Worm (Caenorhabditis elegans) whole organism, L4 larva: Measurements from ENCODE around the gene aakg-3.

Experiments used
- F26F4.8 ChIP-seq: fragments of 200-800 bp; sonication (Bioruptor generic); conservative IDR thresholded peaks from 2 replicates; pipeline ENCODE4 v1.3.6; 2022; ENCODE audit warnings: missing genetic modification characterization, missing compliant biosample characterization
- F37D6.2 ChIP-seq: sonication (generic microtip); optimal IDR thresholded peaks from 2 replicates; lab custom pipeline; 2016; ENCODE audit warnings: mild to moderate bottlenecking, missing genetic modification characterization, missing compliant biosample characterization
- Y48G9A.11 ChIP-seq: fragments of 200-800 bp; sonication (Bioruptor generic); IDR thresholded peaks from 2 replicates; pipeline ENCODE4 v1.3.6; 2022; ENCODE audit warnings: missing genetic modification reagents, missing genetic modification characterization, missing compliant biosample characterization
- aly-2 ChIP-seq: sonication (generic microtip); optimal IDR thresholded peaks from 2 replicates; lab custom pipeline; 2018; ENCODE audit warnings: missing biosample characterization, missing genetic modification characterization
- ama-1 ChIP-seq: fragments of 150-350 bp; optimal IDR thresholded peaks from 2 replicates; lab custom pipeline; 2014; ENCODE audit warnings: inconsistent platforms, mixed read lengths
- arid-1 ChIP-seq: fragments of 200-800 bp; sonication (Bioruptor generic); conservative IDR thresholded peaks from 2 replicates; pipeline ENCODE4 v1.3.6; 2022; ENCODE audit warnings: missing genetic modification reagents, missing genetic modification characterization, missing compliant biosample characterization
- ceh-20 ChIP-seq: fragments of 200-800 bp; sonication (Bioruptor generic); IDR thresholded peaks from 2 replicates; pipeline ENCODE4 v1.3.6; 2022; ENCODE audit warnings: missing genetic modification reagents, missing genetic modification characterization, missing compliant biosample characterization
- ceh-28 ChIP-seq: fragments of 150-350 bp; optimal IDR thresholded peaks from 2 replicates; lab custom pipeline; 2014; ENCODE audit warnings: missing biosample characterization, missing genetic modification reagents, missing genetic modification characterization
- ces-1 ChIP-seq: fragments of 150-350 bp; sonication (generic microtip); optimal IDR thresholded peaks from 4 replicates; lab custom pipeline; 2014; ENCODE audit warnings: missing biosample characterization, missing genetic modification reagents, missing genetic modification characterization
- ctbp-1 ChIP-seq: fragments of 200-800 bp; sonication (Bioruptor generic); IDR thresholded peaks from 2 replicates; pipeline ENCODE4 v1.3.6; 2022; ENCODE audit warnings: missing genetic modification reagents, missing genetic modification characterization, missing compliant biosample characterization
- daf-12 ChIP-seq: fragments of 150-350 bp; optimal IDR thresholded peaks from 2 replicates; lab custom pipeline; 2014; ENCODE audit warnings: missing biosample characterization, missing genetic modification reagents, missing genetic modification characterization
- daf-19 ChIP-seq: fragments of 200-800 bp; sonication (Bioruptor generic); conservative IDR thresholded peaks from 2 replicates; pipeline ENCODE4 v1.3.6; 2022; ENCODE audit warnings: missing genetic modification characterization, missing compliant biosample characterization
- dmd-6 ChIP-seq: fragments of 200-800 bp; sonication (Bioruptor generic); IDR thresholded peaks from 2 replicates; pipeline ENCODE4 v1.3.6; 2022; ENCODE audit warnings: missing genetic modification reagents, missing genetic modification characterization, missing compliant biosample characterization
- dmd-9 ChIP-seq: fragments of 200-800 bp; sonication (Bioruptor generic); IDR thresholded peaks from 2 replicates; pipeline ENCODE4 v1.3.6; 2022; ENCODE audit warnings: missing genetic modification reagents, missing genetic modification characterization, missing compliant biosample characterization
- dpl-1 ChIP-seq: fragments of 150-350 bp; optimal IDR thresholded peaks from 2 replicates; lab custom pipeline; 2014; ENCODE audit warnings: missing biosample characterization, missing genetic modification reagents, missing genetic modification characterization
- egl-43 ChIP-seq: fragments of 200-800 bp; sonication (Bioruptor generic); IDR thresholded peaks from 2 replicates; pipeline ENCODE4 v1.3.6; 2022; ENCODE audit warnings: missing genetic modification reagents, missing genetic modification characterization, missing compliant biosample characterization
- fos-1 ChIP-seq: fragments of 150-350 bp; optimal IDR thresholded peaks from 2 replicates; lab custom pipeline; 2014; ENCODE audit warnings: missing biosample characterization, missing genetic modification characterization
- hif-1 ChIP-seq, 2 experiments: sonication (generic microtip); optimal IDR thresholded peaks; 2 replicates each; lab custom pipeline; 2016 to 2017; ENCODE audit warnings: missing compliant biosample characterization in 2 of 2, missing genetic modification characterization in 2 of 2, missing genetic modification reagents in 2 of 2, missing genotype in 2 of 2, mild to moderate bottlenecking in 1 of 2
- hlh-11 ChIP-seq: fragments of 200-800 bp; sonication (Bioruptor generic); optimal IDR thresholded peaks from 2 replicates; lab custom pipeline; 2018; ENCODE audit warnings: mild to moderate bottlenecking, missing genetic modification characterization, missing compliant biosample characterization
- hlh-30 ChIP-seq: sonication (generic microtip); optimal IDR thresholded peaks from 2 replicates; lab custom pipeline; 2017; ENCODE audit warnings: antibody characterized with exemption, mild to moderate bottlenecking, missing genetic modification characterization, missing compliant biosample characterization; ENCODE audit not compliant: insufficient read depth
- hmg-1.1 ChIP-seq: fragments of 200-800 bp; sonication (Bioruptor generic); IDR thresholded peaks from 2 replicates; pipeline ENCODE4 v1.3.6; 2022; ENCODE audit warnings: missing genetic modification reagents, missing genetic modification characterization, missing compliant biosample characterization
- lin-1 ChIP-seq: fragments of 200-800 bp; sonication (Bioruptor generic); IDR thresholded peaks from 2 replicates; pipeline ENCODE4 v1.3.6; 2022; ENCODE audit warnings: missing genetic modification reagents, missing genetic modification characterization, missing compliant biosample characterization
- lin-15B ChIP-seq: fragments of 150-350 bp; sonication (generic microtip); optimal IDR thresholded peaks from 3 replicates; lab custom pipeline; 2014; ENCODE audit warnings: missing biosample characterization, missing genetic modification characterization
- lin-29 ChIP-seq: fragments of 200-800 bp; sonication (Bioruptor generic); IDR thresholded peaks from 2 replicates; pipeline ENCODE4 v1.3.6; 2022; ENCODE audit warnings: missing genetic modification reagents, missing genetic modification characterization, missing compliant biosample characterization
- lin-38 ChIP-seq: fragments of 200-800 bp; sonication (Bioruptor generic); IDR thresholded peaks from 2 replicates; pipeline ENCODE4 v1.3.6; 2022; ENCODE audit warnings: missing genetic modification reagents, missing genetic modification characterization, missing compliant biosample characterization
- madf-5 ChIP-seq, 2 experiments: fragments of 200-800 bp; sonication (Bioruptor generic); IDR thresholded peaks; 2 replicates each; pipeline ENCODE4 v1.3.6; 2022; ENCODE audit warnings: missing compliant biosample characterization in 2 of 2, missing genetic modification characterization in 2 of 2
- madf-9 ChIP-seq: fragments of 200-800 bp; sonication (Bioruptor generic); conservative IDR thresholded peaks from 2 replicates; pipeline ENCODE4 v1.3.6; 2022; ENCODE audit warnings: missing genetic modification reagents, missing genetic modification characterization, missing compliant biosample characterization
- mdt-29 ChIP-seq: fragments of 200-800 bp; sonication (Bioruptor generic); IDR thresholded peaks from 2 replicates; pipeline ENCODE4 v1.3.6; 2022; ENCODE audit warnings: missing genetic modification reagents, missing genetic modification characterization, missing compliant biosample characterization
- mxl-3 ChIP-seq: fragments of 200-800 bp; sonication (Bioruptor generic); optimal IDR thresholded peaks from 2 replicates; lab custom pipeline; 2018; ENCODE audit warnings: mild to moderate bottlenecking, missing genetic modification characterization, missing compliant biosample characterization
- nhr-41 ChIP-seq: fragments of 200-800 bp; sonication (Bioruptor generic); IDR thresholded peaks from 2 replicates; pipeline ENCODE4 v1.3.6; 2022; ENCODE audit warnings: missing genetic modification reagents, missing genetic modification characterization, missing compliant biosample characterization
- nhr-42 ChIP-seq: fragments of 200-800 bp; sonication (Bioruptor generic); IDR thresholded peaks from 2 replicates; pipeline ENCODE4 v1.3.6; 2022; ENCODE audit warnings: missing genetic modification characterization, missing compliant biosample characterization
- nhr-48 ChIP-seq: sonication (generic microtip); optimal IDR thresholded peaks from 2 replicates; lab custom pipeline; 2016; ENCODE audit warnings: mild to moderate bottlenecking, missing genetic modification characterization, missing compliant biosample characterization
- pha-4 ChIP-seq, 2 experiments: fragments of 150-350 bp in 1 of 2; fragments of 200-800 bp in 1 of 2; sonication (Bioruptor generic) in 1 of 2; IDR thresholded peaks in 1 of 2; optimal IDR thresholded peaks in 1 of 2; 2 replicates each; pipeline versions ENCODE4 v1.3.6 to Lab custom; 2014 to 2022; ENCODE audit warnings: missing genetic modification characterization in 2 of 2, missing genetic modification reagents in 2 of 2, missing biosample characterization in 1 of 2, missing compliant biosample characterization in 1 of 2
- php-3 ChIP-seq: fragments of 200-800 bp; sonication (Bioruptor generic); IDR thresholded peaks from 2 replicates; pipeline ENCODE4 v1.3.6; 2022; ENCODE audit warnings: missing genetic modification reagents, missing genetic modification characterization, missing compliant biosample characterization
- pqm-1 ChIP-seq: sonication (generic microtip); optimal IDR thresholded peaks from 2 replicates; lab custom pipeline; 2017; ENCODE audit warnings: missing biosample characterization, missing genetic modification characterization
- rbr-2 ChIP-seq: sonication (generic microtip); optimal IDR thresholded peaks from 2 replicates; lab custom pipeline; 2016; ENCODE audit warnings: missing genotype, missing genetic modification characterization, missing compliant biosample characterization
- spr-1 ChIP-seq: sonication (generic microtip); optimal IDR thresholded peaks from 2 replicates; lab custom pipeline; 2016; ENCODE audit warnings: mild to moderate bottlenecking, missing genetic modification characterization, missing compliant biosample characterization
- unc-39 ChIP-seq: sonication (generic microtip); optimal IDR thresholded peaks from 2 replicates; lab custom pipeline; 2017; ENCODE audit warnings: missing biosample characterization, missing genetic modification characterization
- unc-62 ChIP-seq, 3 experiments: fragments of 150-350 bp in 1 of 3; sonication (generic microtip); optimal IDR thresholded peaks in 2 of 3; peaks in 1 of 3; 1 replicate in 1 of 3; 2 replicates in 2 of 3; lab custom pipeline; 2014 to 2017; ENCODE audit warnings: missing biosample characterization in 3 of 3, missing genetic modification characterization in 3 of 3, missing genetic modification reagents in 3 of 3, missing genotype in 1 of 3
- zag-1 ChIP-seq: fragments of 150-350 bp; optimal IDR thresholded peaks from 2 replicates; lab custom pipeline; 2014; ENCODE audit warnings: missing biosample characterization, missing genetic modification characterization
- zfp-3 ChIP-seq: fragments of 200-800 bp; sonication (Bioruptor generic); conservative IDR thresholded peaks from 2 replicates; pipeline ENCODE4 v1.3.6; 2022; ENCODE audit warnings: missing genetic modification reagents, missing genetic modification characterization, missing compliant biosample characterization
- ztf-7 ChIP-seq: fragments of 150-350 bp; optimal IDR thresholded peaks from 2 replicates; lab custom pipeline; 2014; ENCODE audit warnings: missing biosample characterization, missing genetic modification characterization

Gene aakg-3

ce11 chrX:2971542-2971988, 4.7 kb upstream of the aakg-3 start (continued):
- TF ChIP-seq Y48G9A.11 (GFP tag; lab: Robert Waterston, UW) = no peak
- 0 out of 2 replicates have a peak, but pooled peaks have one; percentile 50 for TF ChIP-seq nhr-41 (GFP tag; lab: Robert Waterston, UW)
- peak; percentile 6 for TF ChIP-seq dpl-1 (GFP tag; lab: Kevin White, UChicago)
- TF ChIP-seq madf-5 (GFP tag; IDR thresholded peaks at IDR 0.05; lab: Robert Waterston, UW) = peak in 1 of 2 experiments; percentile 49; a peak in 1 of 4 replicates
- TF ChIP-seq daf-19 (GFP tag; lab: Robert Waterston, UW) = no peak
- peak; percentile 26; the same call in 1 of the 2 replicates for TF ChIP-seq arid-1 (GFP tag; lab: Robert Waterston, UW)
- TF ChIP-seq mxl-3 (GFP tag; lab: Kevin White, UChicago) = peak; percentile 60
- no peak for TF ChIP-seq ama-1 (lab: Kevin White, UChicago)
- peak; percentile 91 for TF ChIP-seq ctbp-1 (GFP tag; lab: Robert Waterston, UW)
- TF ChIP-seq F37D6.2 (tag; lab: Kevin White, UChicago) = peak; percentile 58
- TF ChIP-seq ztf-7 (tag; lab: Kevin White, UChicago) = no peak
- peak; percentile 100 for TF ChIP-seq hlh-30 (tag; lab: Kevin White, UChicago)
- TF ChIP-seq ces-1 = peak; percentile 8
- TF ChIP-seq madf-9 (GFP tag; lab: Robert Waterston, UW) = peak; percentile 54; the same call in 1 of the 2 replicates
- no peak for TF ChIP-seq aly-2 (tag; lab: Kevin White, UChicago)
- peak; percentile 40 for TF ChIP-seq lin-38 (GFP tag; lab: Robert Waterston, UW)
- TF ChIP-seq F26F4.8 (GFP tag; lab: Robert Waterston, UW) = no peak
- TF ChIP-seq egl-43 (GFP tag; lab: Robert Waterston, UW) = peak; percentile 68; the same call in 1 of the 2 replicates
- peak; percentile 34 for TF ChIP-seq spr-1 (tag; lab: Kevin White, UChicago)
- peak; percentile 78; the same call in 1 of the 2 replicates for TF ChIP-seq pha-4 (GFP tag; IDR thresholded peaks at IDR 0.05; lab: Robert Waterston, UW)
- TF ChIP-seq pha-4 (tag; optimal IDR thresholded peaks at IDR 0.05; lab: Kevin White, UChicago) = no peak
- TF ChIP-seq nhr-48 (tag; lab: Kevin White, UChicago) = peak; percentile 74
- TF ChIP-seq lin-29 (GFP tag; lab: Robert Waterston, UW) = no peak; the same call in 1 of the 2 replicates
- TF ChIP-seq hif-1 (tag; optimal IDR thresholded peaks at IDR 0.05; lab: Kevin White, UChicago) = peak; percentile 43 to 83
- peak; percentile 92 for TF ChIP-seq dmd-6 (GFP tag; lab: Robert Waterston, UW)
- TF ChIP-seq dmd-9 (GFP tag; lab: Robert Waterston, UW) = no peak
- peak; percentile 67; the same call in 1 of the 2 replicates for TF ChIP-seq php-3 (GFP tag; lab: Robert Waterston, UW)
- peak; percentile 99 for TF ChIP-seq mdt-29
- peak; percentile 61 to 100 for TF ChIP-seq unc-62 (GFP tag; optimal IDR thresholded peaks at IDR 0.05 in 1 of 2; lab: Kevin White, UChicago)
- TF ChIP-seq unc-62 (tag; optimal IDR thresholded peaks at IDR 0.05; lab: Kevin White, UChicago) = peak; percentile 76
- peak; percentile 22 for TF ChIP-seq pqm-1 (tag; lab: Kevin White, UChicago)
- peak; percentile 76 for TF ChIP-seq hmg-1.1 (GFP tag; lab: Robert Waterston, UW)
- TF ChIP-seq rbr-2 = peak; percentile 82
- TF ChIP-seq daf-12 (tag; lab: Kevin White, UChicago) = no peak
- TF ChIP-seq ceh-20 (GFP tag; lab: Robert Waterston, UW) = peak; percentile 95
- no peak for TF ChIP-seq zag-1
- TF ChIP-seq hlh-11 = peak; percentile 95
- TF ChIP-seq fos-1 = no peak
- TF ChIP-seq nhr-42 = 0 out of 2 replicates have a peak, but pooled peaks have one; percentile 63
- no peak for TF ChIP-seq lin-15B (tag; lab: Kevin White, UChicago)
- TF ChIP-seq ceh-28 (tag; lab: Kevin White, UChicago) = peak; percentile 73
- TF ChIP-seq zfp-3 (GFP tag; lab: Robert Waterston, UW) = peak; percentile 76
- no peak for TF ChIP-seq unc-39 (tag; lab: Kevin White, UChicago)
- peak; percentile 74; the same call in 1 of the 2 replicates for TF ChIP-seq lin-1 (GFP tag; lab: Robert Waterston, UW)
